Worm (Caenorhabditis elegans) whole organism, mixed stage, embryonic: Measurements from ENCODE around the gene W07G4.5.

ENCODE experiments used
- lin-13 ChIP-seq: fragments of 150-350 bp; optimal IDR thresholded peaks from 2 replicates; lab custom pipeline; 2014; ENCODE audit warnings: missing biosample characterization, missing genetic modification characterization
- mep-1 ChIP-seq: fragments of 150-350 bp; optimal IDR thresholded peaks from 2 replicates; lab custom pipeline; 2017; ENCODE audit warnings: missing biosample characterization, missing genetic modification reagents, missing genetic modification characterization, inconsistent platforms
- nhr-28 ChIP-seq: fragments of 150-350 bp; optimal IDR thresholded peaks from 2 replicates; lab custom pipeline; 2014; ENCODE audit warnings: missing biosample characterization, missing genetic modification characterization
- snpc-4 ChIP-seq: fragments of 150-350 bp; optimal IDR thresholded peaks from 2 replicates; lab custom pipeline; 2014; ENCODE audit warnings: missing biosample characterization, missing genetic modification characterization
- unc-39 ChIP-seq: fragments of 150-350 bp; optimal IDR thresholded peaks from 2 replicates; lab custom pipeline; 2014; ENCODE audit warnings: missing biosample characterization, missing genetic modification characterization

ce11 chrV:13075432-13075831, 27.7 kb downstream of the W07G4.5 start:
- TF ChIP-seq unc-39 (tag; lab: Kevin White, UChicago) (no peak), lin-13 (tag; lab: Kevin White, UChicago) (no peak), nhr-28 (tag; lab: Kevin White, UChicago) (no peak), mep-1 (tag; lab: Kevin White, UChicago) (no peak), snpc-4 (no peak)
